Worm (Caenorhabditis elegans) whole organism, mixed stage, embryonic: ENCODE results near the gene glb-23.
"Not testable (repeated sequence)": the region's sequence is repeated elsewhere in the genome, so short reads cannot be mapped to it uniquely, and the experiment has no call there.

Experiments used
- blmp-1 ChIP-seq: fragments of 150-350 bp; optimal IDR thresholded peaks from 2 replicates; lab custom pipeline; 2014; ENCODE audit warnings: missing biosample characterization, missing genetic modification characterization
- elt-1 ChIP-seq: sonication (generic microtip); optimal IDR thresholded peaks from 2 replicates; lab custom pipeline; 2017; ENCODE audit warnings: missing genetic modification characterization, mild to moderate bottlenecking, missing compliant biosample characterization, antibody characterized with exemption, moderate library complexity, borderline replicate concordance; ENCODE audit not compliant: insufficient read depth
- elt-3 ChIP-seq: fragments of 150-350 bp; optimal IDR thresholded peaks from 2 replicates; lab custom pipeline; 2014; ENCODE audit warnings: missing biosample characterization, missing genetic modification characterization
- lin-13 ChIP-seq: fragments of 150-350 bp; optimal IDR thresholded peaks from 2 replicates; lab custom pipeline; 2014; ENCODE audit warnings: missing biosample characterization, missing genetic modification characterization
- nhr-12 ChIP-seq: fragments of 150-350 bp; optimal IDR thresholded peaks from 2 replicates; lab custom pipeline; 2014; ENCODE audit warnings: missing biosample characterization, missing genetic modification characterization
- pha-4 ChIP-seq: fragments of 150-350 bp; optimal IDR thresholded peaks from 2 replicates; lab custom pipeline; 2018; ENCODE audit warnings: missing biosample characterization, missing genetic modification reagents, missing genetic modification characterization
- tbx-8 ChIP-seq: fragments of 200-800 bp; sonication (Bioruptor generic); optimal IDR thresholded peaks from 2 replicates; lab custom pipeline; 2018; ENCODE audit warnings: mild to moderate bottlenecking, missing genetic modification characterization, moderate library complexity, missing compliant biosample characterization
- unc-39 ChIP-seq: fragments of 150-350 bp; optimal IDR thresholded peaks from 2 replicates; lab custom pipeline; 2014; ENCODE audit warnings: missing biosample characterization, missing genetic modification characterization

ce11 chrIV:7247243-7247642 lies 27.9 kb upstream of the glb-23 start, which contains the start of gene D2024.1:
- TF ChIP-seq tbx-8 (GFP tag; lab: Kevin White, UChicago); pha-4 (tag; lab: Kevin White, UChicago); nhr-12 (tag; lab: Kevin White, UChicago); unc-39 (tag; lab: Kevin White, UChicago); elt-1; elt-3 (tag; lab: Kevin White, UChicago); lin-13 (tag; lab: Kevin White, UChicago); blmp-1 (tag; lab: Kevin White, UChicago): not testable (repeated sequence)
